Worm (Caenorhabditis elegans) whole organism, mixed stage, embryonic: ENCODE measurements around the gene R05D8.9.

Experiments used
- M03D4.4 ChIP-seq: sonication (generic microtip); optimal IDR thresholded peaks from 2 replicates; lab custom pipeline; 2017; ENCODE audit warnings: mild to moderate bottlenecking, missing genetic modification characterization, missing compliant biosample characterization
- bed-3 ChIP-seq: fragments of 200-800 bp; sonication (Bioruptor generic); optimal IDR thresholded peaks from 3 replicates; lab custom pipeline; 2018; ENCODE audit warnings: mild to moderate bottlenecking, missing genetic modification characterization, moderate library complexity, missing compliant biosample characterization
- blmp-1 ChIP-seq: fragments of 150-350 bp; optimal IDR thresholded peaks from 2 replicates; lab custom pipeline; 2014; ENCODE audit warnings: missing biosample characterization, missing genetic modification characterization
- ceh-39 ChIP-seq: fragments of 150-350 bp; optimal IDR thresholded peaks from 2 replicates; lab custom pipeline; 2014; ENCODE audit warnings: missing biosample characterization, missing genetic modification characterization
- ceh-43 ChIP-seq: fragments of 200-800 bp; sonication (Bioruptor generic); optimal IDR thresholded peaks from 2 replicates; lab custom pipeline; 2018; ENCODE audit warnings: mild to moderate bottlenecking, missing genetic modification characterization, moderate library complexity, missing compliant biosample characterization
- ceh-83 ChIP-seq: fragments of 200-800 bp; sonication (Bioruptor generic); optimal IDR thresholded peaks from 2 replicates; lab custom pipeline; 2018; ENCODE audit warnings: mild to moderate bottlenecking, missing genetic modification characterization, missing compliant biosample characterization
- ces-1 ChIP-seq: fragments of 150-350 bp; optimal IDR thresholded peaks from 2 replicates; lab custom pipeline; 2014; ENCODE audit warnings: missing biosample characterization, missing genetic modification reagents, missing genetic modification characterization
- drap-1 ChIP-seq: fragments of 200-800 bp; sonication (Bioruptor generic); optimal IDR thresholded peaks from 3 replicates; lab custom pipeline; 2018; ENCODE audit warnings: mild to moderate bottlenecking, missing genetic modification characterization, missing compliant biosample characterization
- elt-1 ChIP-seq: sonication (generic microtip); optimal IDR thresholded peaks from 2 replicates; lab custom pipeline; 2017; ENCODE audit warnings: missing genetic modification characterization, mild to moderate bottlenecking, missing compliant biosample characterization, antibody characterized with exemption, moderate library complexity, borderline replicate concordance; ENCODE audit not compliant: insufficient read depth
- elt-3 ChIP-seq: fragments of 150-350 bp; optimal IDR thresholded peaks from 2 replicates; lab custom pipeline; 2014; ENCODE audit warnings: missing biosample characterization, missing genetic modification characterization
- flh-1 ChIP-seq: fragments of 200-800 bp; sonication (Bioruptor generic); optimal IDR thresholded peaks from 2 replicates; lab custom pipeline; 2018; ENCODE audit warnings: mild to moderate bottlenecking, missing genetic modification characterization, moderate library complexity, missing compliant biosample characterization
- ham-2 ChIP-seq: fragments of 200-800 bp; sonication (Bioruptor generic); optimal IDR thresholded peaks from 2 replicates; lab custom pipeline; 2018; ENCODE audit warnings: mild to moderate bottlenecking, missing genetic modification characterization, missing compliant biosample characterization
- hlh-1 ChIP-seq: fragments of 150-350 bp; optimal IDR thresholded peaks from 2 replicates; lab custom pipeline; 2014; ENCODE audit warnings: missing biosample characterization, missing genetic modification reagents, missing genetic modification characterization
- lin-32 ChIP-seq: fragments of 200-800 bp; sonication (Bioruptor generic); optimal IDR thresholded peaks from 2 replicates; lab custom pipeline; 2018; ENCODE audit warnings: mild to moderate bottlenecking, missing genetic modification characterization, missing compliant biosample characterization
- lsy-2 ChIP-seq: fragments of 150-350 bp; optimal IDR thresholded peaks from 2 replicates; lab custom pipeline; 2014; ENCODE audit warnings: missing biosample characterization, missing genetic modification characterization
- mab-5 ChIP-seq: fragments of 150-350 bp; optimal IDR thresholded peaks from 2 replicates; lab custom pipeline; 2014; ENCODE audit warnings: missing biosample characterization, missing genetic modification characterization
- mep-1 ChIP-seq: fragments of 150-350 bp; optimal IDR thresholded peaks from 2 replicates; lab custom pipeline; 2017; ENCODE audit warnings: missing biosample characterization, missing genetic modification reagents, missing genetic modification characterization, inconsistent platforms
- nhr-12 ChIP-seq: fragments of 150-350 bp; optimal IDR thresholded peaks from 2 replicates; lab custom pipeline; 2014; ENCODE audit warnings: missing biosample characterization, missing genetic modification characterization
- nhr-2 ChIP-seq: fragments of 150-350 bp; optimal IDR thresholded peaks from 2 replicates; lab custom pipeline; 2014; ENCODE audit warnings: missing biosample characterization, missing genetic modification characterization
- nhr-28 ChIP-seq: fragments of 150-350 bp; optimal IDR thresholded peaks from 2 replicates; lab custom pipeline; 2014; ENCODE audit warnings: missing biosample characterization, missing genetic modification characterization
- nhr-76 ChIP-seq: sonication (generic microtip); optimal IDR thresholded peaks from 2 replicates; lab custom pipeline; 2017; ENCODE audit warnings: missing biosample characterization, missing genetic modification characterization
- pha-4 ChIP-seq: fragments of 150-350 bp; optimal IDR thresholded peaks from 2 replicates; lab custom pipeline; 2018; ENCODE audit warnings: missing biosample characterization, missing genetic modification reagents, missing genetic modification characterization
- sem-2 ChIP-seq: fragments of 200-800 bp; sonication (Bioruptor generic); optimal IDR thresholded peaks from 2 replicates; lab custom pipeline; 2018; ENCODE audit warnings: mild to moderate bottlenecking, missing genetic modification characterization, missing compliant biosample characterization
- tbx-8 ChIP-seq: fragments of 200-800 bp; sonication (Bioruptor generic); optimal IDR thresholded peaks from 2 replicates; lab custom pipeline; 2018; ENCODE audit warnings: mild to moderate bottlenecking, missing genetic modification characterization, moderate library complexity, missing compliant biosample characterization
- unc-120 ChIP-seq: sonication (generic microtip); optimal IDR thresholded peaks from 2 replicates; lab custom pipeline; 2017; ENCODE audit warnings: missing genetic modification characterization, missing compliant biosample characterization; ENCODE audit not compliant: poor library complexity, severe bottlenecking
- unc-39 ChIP-seq: fragments of 150-350 bp; optimal IDR thresholded peaks from 2 replicates; lab custom pipeline; 2014; ENCODE audit warnings: missing biosample characterization, missing genetic modification characterization
- zip-8 ChIP-seq: fragments of 150-350 bp; optimal IDR thresholded peaks from 2 replicates; lab custom pipeline; 2014; ENCODE audit warnings: missing biosample characterization, missing genetic modification characterization
- ztf-11 ChIP-seq: fragments of 150-350 bp; optimal IDR thresholded peaks from 2 replicates; lab custom pipeline; 2014; ENCODE audit warnings: missing biosample characterization, missing genetic modification characterization

Gene R05D8.9

DNA sequence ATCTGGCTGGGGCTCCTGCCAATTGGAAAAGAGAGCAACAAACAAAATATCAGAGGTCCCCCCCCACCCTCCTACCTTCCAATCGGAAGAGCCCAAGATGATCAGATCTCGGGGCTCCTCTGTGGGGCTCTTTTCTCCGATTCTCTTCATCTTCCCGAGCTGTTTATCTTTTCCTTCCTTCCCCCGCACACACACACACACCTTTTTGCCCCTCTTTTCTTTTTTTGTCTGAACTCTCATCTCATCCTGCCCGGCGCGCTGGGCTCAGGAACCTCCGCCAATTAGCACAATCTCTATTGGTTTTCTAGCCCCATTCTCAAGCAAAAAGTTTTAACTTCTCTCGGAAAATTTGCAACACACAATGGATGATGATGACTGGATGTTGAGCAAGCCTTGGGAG, 35.9 kb upstream of the R05D8.9 start:
- TF ChIP-seq ceh-43 (GFP tag; lab: Kevin White, UChicago) (no peak), unc-120 (tag; lab: Kevin White, UChicago) (peak; percentile 53)

DNA sequence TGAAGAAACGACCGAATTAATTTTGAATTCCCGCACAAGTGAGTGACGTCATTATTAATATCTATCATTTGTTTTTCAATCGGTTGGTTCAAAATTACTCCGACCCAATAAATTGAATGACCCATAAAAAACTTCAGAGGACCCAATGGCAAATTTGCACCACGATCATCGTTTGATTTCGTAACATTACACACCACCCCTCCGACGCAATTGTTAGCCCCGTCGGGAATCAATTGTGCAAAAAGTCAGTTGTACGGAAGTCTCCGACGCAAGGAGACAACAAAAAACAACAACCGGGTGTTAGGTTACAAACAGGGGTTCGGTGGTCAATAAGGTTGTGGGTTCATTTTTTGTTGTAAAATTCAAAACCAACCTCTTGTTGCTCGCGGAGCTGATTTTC, 34.6 kb upstream of the R05D8.9 start:
- no peak for TF ChIP-seq elt-3 (tag; lab: Kevin White, UChicago)
- TF ChIP-seq hlh-1 (tag; lab: Kevin White, UChicago): peak; percentile 48
- no peak for TF ChIP-seq unc-120 (tag; lab: Kevin White, UChicago)
- peak; percentile 13 for TF ChIP-seq zip-8

DNA sequence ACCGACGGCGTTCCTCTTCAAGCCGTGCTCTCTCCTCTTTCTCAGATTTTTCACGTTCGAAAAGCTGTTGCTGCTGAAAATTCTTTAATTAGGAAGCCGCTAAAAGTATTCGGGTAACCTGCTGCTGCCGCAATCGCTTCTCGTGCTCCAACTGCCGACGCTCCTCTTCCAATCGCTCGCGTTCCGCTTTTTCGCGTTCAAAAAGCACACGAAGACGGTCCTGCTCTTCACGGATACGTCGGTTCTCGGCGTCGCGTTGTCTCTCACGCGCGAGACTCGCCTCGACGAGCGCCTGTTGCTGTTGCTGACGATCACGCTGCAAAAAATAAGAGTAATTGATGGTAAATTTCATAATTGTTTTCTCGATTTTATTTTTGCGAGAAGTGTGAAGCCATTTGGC, 33.3 kb upstream of the R05D8.9 start:
- no peak for TF ChIP-seq drap-1
- no peak for TF ChIP-seq elt-3 (tag; lab: Kevin White, UChicago)
- TF ChIP-seq nhr-12 (tag; lab: Kevin White, UChicago): no peak
- TF ChIP-seq lin-32 (GFP tag; lab: Kevin White, UChicago): no peak
- no peak for TF ChIP-seq ceh-39
- TF ChIP-seq mab-5 (tag; lab: Kevin White, UChicago): no peak
- TF ChIP-seq mep-1 (tag; lab: Kevin White, UChicago): no peak
- no peak for TF ChIP-seq ceh-43 (GFP tag; lab: Kevin White, UChicago)
- no peak for TF ChIP-seq M03D4.4 (tag; lab: Kevin White, UChicago)
- TF ChIP-seq elt-1: no peak
- no peak for TF ChIP-seq flh-1 (GFP tag; lab: Kevin White, UChicago)
- TF ChIP-seq bed-3 (GFP tag; lab: Kevin White, UChicago): no peak
- TF ChIP-seq, all 35 proteins: peak for 0

DNA sequence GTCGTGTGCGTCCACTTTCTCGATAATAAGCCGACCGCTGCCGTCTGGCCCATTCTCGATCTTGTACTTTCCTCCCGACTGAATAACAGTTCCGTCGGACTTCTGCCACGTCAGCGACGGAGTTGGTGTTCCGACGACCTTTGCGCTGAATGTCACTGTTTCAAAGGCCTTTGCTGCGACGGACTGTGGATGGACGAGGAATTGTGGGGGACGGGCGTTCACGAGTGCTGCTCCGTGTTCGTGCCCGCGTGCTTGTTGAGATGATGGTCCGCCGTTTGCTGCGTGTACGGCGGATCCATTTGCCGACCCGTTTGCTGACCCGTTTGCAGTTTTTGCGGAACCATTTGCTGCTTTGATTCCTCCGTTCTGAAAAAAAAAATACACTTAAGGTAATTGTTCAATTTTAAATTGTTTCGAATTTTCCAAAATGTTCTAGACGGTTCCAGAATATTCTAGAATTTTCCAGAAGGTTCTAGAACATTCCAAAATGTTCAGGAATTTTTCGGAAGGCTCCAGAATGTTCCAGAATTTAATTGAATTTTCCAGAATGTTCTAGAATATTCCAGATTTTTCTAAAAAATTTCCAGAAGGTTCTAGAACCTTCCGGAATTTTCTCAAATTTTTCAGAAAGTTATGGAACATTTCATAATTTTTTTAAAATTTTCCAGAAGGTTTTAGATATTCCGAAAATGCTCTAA, 32.0 kb upstream of the R05D8.9 start:
- TF ChIP-seq hlh-1 (tag; lab: Kevin White, UChicago) (no peak), pha-4 (no peak), ztf-11 (tag; lab: Kevin White, UChicago) (no peak), flh-1 (GFP tag; lab: Kevin White, UChicago) (no peak), ceh-43 (GFP tag; lab: Kevin White, UChicago) (no peak), zip-8 (no peak), ceh-39 (no peak), lin-32 (GFP tag; lab: Kevin White, UChicago) (no peak), ces-1 (GFP tag; lab: Kevin White, UChicago) (no peak), nhr-12 (tag; lab: Kevin White, UChicago) (no peak), nhr-28 (tag; lab: Kevin White, UChicago) (no peak), drap-1 (no peak), lsy-2 (no peak), unc-39 (tag; lab: Kevin White, UChicago) (no peak), elt-1 (no peak), blmp-1 (no peak), tbx-8 (GFP tag; lab: Kevin White, UChicago) (no peak), bed-3 (GFP tag; lab: Kevin White, UChicago) (no peak)
- TF ChIP-seq, all 35 proteins: peak for 0

DNA sequence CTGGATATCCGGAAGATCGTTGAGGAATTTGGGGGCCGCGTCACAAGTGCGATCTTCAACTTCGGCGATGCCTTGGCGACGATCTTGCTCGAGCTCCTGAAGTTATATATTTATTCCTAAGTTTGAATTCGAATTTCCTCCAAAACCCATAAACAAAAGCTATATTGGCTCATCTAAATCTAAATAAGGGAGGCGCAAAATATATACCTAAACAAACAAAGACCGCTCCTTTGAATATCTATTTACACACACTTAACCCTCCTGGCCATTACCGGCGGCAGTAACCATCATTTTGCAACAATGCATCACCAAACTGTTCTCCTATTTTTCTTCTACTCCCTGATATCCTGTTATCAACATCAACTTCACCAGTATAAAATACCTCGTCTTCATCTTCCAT, 28.6 kb upstream of the R05D8.9 start, which contains the start of gene F54E2.2:
Gene F54E2.2 (plus strand): TSS at position 301 of the 400 bp plus-strand sequence.
- TF ChIP-seq unc-120 (tag; lab: Kevin White, UChicago): no peak
- TF ChIP-seq mep-1 (tag; lab: Kevin White, UChicago): no peak
- no peak for TF ChIP-seq ceh-43 (GFP tag; lab: Kevin White, UChicago)
- no peak for TF ChIP-seq blmp-1
- no peak for TF ChIP-seq lsy-2
- no peak for TF ChIP-seq ceh-39
- TF ChIP-seq ceh-83 (GFP tag; lab: Kevin White, UChicago): no peak
- no peak for TF ChIP-seq bed-3 (GFP tag; lab: Kevin White, UChicago)
- no peak for TF ChIP-seq hlh-1 (tag; lab: Kevin White, UChicago)
- TF ChIP-seq nhr-28 (tag; lab: Kevin White, UChicago): no peak
- no peak for TF ChIP-seq lin-32 (GFP tag; lab: Kevin White, UChicago)

DNA sequence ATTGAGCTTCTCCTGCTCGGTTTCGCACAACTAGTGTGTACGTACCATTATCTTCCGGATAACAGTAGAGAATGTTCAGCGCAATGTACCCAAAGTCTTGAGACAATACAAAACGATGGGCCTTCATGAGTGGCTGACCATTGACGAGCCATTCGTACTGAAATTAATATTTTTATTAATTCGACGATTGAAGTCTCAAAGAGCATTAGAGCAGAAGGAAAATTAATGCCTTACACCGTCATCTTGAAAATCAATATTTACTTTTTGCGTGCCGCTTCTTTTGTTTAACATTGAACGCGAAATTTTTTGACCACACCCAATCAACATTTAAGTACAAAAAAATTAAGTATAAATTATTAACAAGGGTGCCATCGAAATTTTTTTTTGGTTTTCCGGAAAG, 25.6 kb upstream of the R05D8.9 start:
- TF ChIP-seq elt-3 (tag; lab: Kevin White, UChicago) (no peak), nhr-76 (tag; lab: Kevin White, UChicago) (no peak), sem-2 (GFP tag; lab: Kevin White, UChicago) (no peak), unc-120 (tag; lab: Kevin White, UChicago) (no peak), drap-1 (no peak), nhr-28 (tag; lab: Kevin White, UChicago) (no peak), mep-1 (tag; lab: Kevin White, UChicago) (no peak), ztf-11 (tag; lab: Kevin White, UChicago) (no peak), lin-32 (GFP tag; lab: Kevin White, UChicago) (no peak), ceh-83 (GFP tag; lab: Kevin White, UChicago) (no peak), ceh-43 (GFP tag; lab: Kevin White, UChicago) (no peak), ceh-39 (no peak), ham-2 (GFP tag; lab: Kevin White, UChicago) (no peak), hlh-1 (tag; lab: Kevin White, UChicago) (no peak), nhr-2 (tag; lab: Kevin White, UChicago) (no peak), flh-1 (GFP tag; lab: Kevin White, UChicago) (no peak), unc-39 (tag; lab: Kevin White, UChicago) (no peak)
